Worm (Caenorhabditis elegans) whole organism, L2 larva: ENCODE results near the gene sma-2.
A peak's percentile ranks its signal among the peaks of the same experiment; 100 is the strongest.

Source experiments
- C34F6.9 ChIP-seq: fragments of 150-350 bp; optimal IDR thresholded peaks from 2 replicates; lab custom pipeline; 2014; ENCODE audit warnings: missing biosample characterization, missing genetic modification characterization
- R02D3.7 ChIP-seq: fragments of 150-350 bp; optimal IDR thresholded peaks from 2 replicates; lab custom pipeline; 2014; ENCODE audit warnings: missing biosample characterization, missing genetic modification characterization
- Y55F3AM.14 ChIP-seq: fragments of 200-800 bp; sonication (Bioruptor generic); optimal IDR thresholded peaks from 2 replicates; lab custom pipeline; 2018; ENCODE audit warnings: mild to moderate bottlenecking, missing genetic modification characterization, missing compliant biosample characterization
- ZK546.5 ChIP-seq: sonication (generic microtip); optimal IDR thresholded peaks from 2 replicates; lab custom pipeline; 2017; ENCODE audit warnings: missing biosample characterization, missing genetic modification characterization
- alr-1 ChIP-seq: fragments of 150-350 bp; optimal IDR thresholded peaks from 2 replicates; lab custom pipeline; 2014; ENCODE audit warnings: missing biosample characterization, missing genetic modification characterization
- aly-2 ChIP-seq: fragments of 150-350 bp; optimal IDR thresholded peaks from 2 replicates; lab custom pipeline; 2014; ENCODE audit warnings: missing biosample characterization, missing genetic modification characterization
- ama-1 ChIP-seq: fragments of 150-350 bp; optimal IDR thresholded peaks from 2 replicates; lab custom pipeline; 2018; ENCODE audit warnings: inconsistent platforms
- blmp-1 ChIP-seq: sonication (generic microtip); optimal IDR thresholded peaks from 2 replicates; lab custom pipeline; 2017; ENCODE audit warnings: missing genetic modification characterization, mild to moderate bottlenecking, missing compliant biosample characterization, antibody characterized with exemption, moderate library complexity; ENCODE audit not compliant: insufficient read depth
- ceh-82 ChIP-seq: fragments of 150-350 bp; optimal IDR thresholded peaks from 2 replicates; lab custom pipeline; 2014; ENCODE audit warnings: missing biosample characterization, missing genetic modification characterization
- elt-1 ChIP-seq: fragments of 150-350 bp; optimal IDR thresholded peaks from 2 replicates; lab custom pipeline; 2014; ENCODE audit warnings: missing biosample characterization, missing genetic modification characterization
- elt-3 ChIP-seq: sonication (generic microtip); optimal IDR thresholded peaks from 2 replicates; lab custom pipeline; 2017; ENCODE audit warnings: missing biosample characterization, missing genetic modification characterization
- fos-1 ChIP-seq: fragments of 150-350 bp; optimal IDR thresholded peaks from 2 replicates; lab custom pipeline; 2014; ENCODE audit warnings: missing biosample characterization, missing genetic modification characterization
- gmeb-1 ChIP-seq: fragments of 150-350 bp; optimal IDR thresholded peaks from 2 replicates; lab custom pipeline; 2014; ENCODE audit warnings: missing biosample characterization, missing genetic modification characterization
- lin-11 ChIP-seq: fragments of 150-350 bp; sonication (generic microtip); optimal IDR thresholded peaks from 2 replicates; lab custom pipeline; 2014; ENCODE audit warnings: missing biosample characterization, missing genetic modification characterization, inconsistent platforms, mixed read lengths
- lin-39 ChIP-seq: fragments of 150-350 bp; optimal IDR thresholded peaks from 2 replicates; lab custom pipeline; 2014; ENCODE audit warnings: missing biosample characterization, missing genetic modification reagents, missing genetic modification characterization
- lsy-2 ChIP-seq, 2 experiments: fragments of 150-350 bp in 1 of 2; sonication (generic microtip) in 1 of 2; optimal IDR thresholded peaks; 2 replicates each; lab custom pipeline; 2014 to 2017; ENCODE audit warnings: missing biosample characterization in 2 of 2, missing genetic modification characterization in 2 of 2
- mbf-1 ChIP-seq: sonication (generic microtip); optimal IDR thresholded peaks from 2 replicates; lab custom pipeline; 2017; ENCODE audit warnings: missing biosample characterization, missing genetic modification characterization
- mdl-1 ChIP-seq, 2 experiments: fragments of 150-350 bp in 1 of 2; sonication (generic microtip) in 1 of 2; optimal IDR thresholded peaks; 2 replicates each; lab custom pipeline; 2017; ENCODE audit warnings: missing biosample characterization in 2 of 2, missing genetic modification characterization in 2 of 2
- nhr-11 ChIP-seq: fragments of 150-350 bp; optimal IDR thresholded peaks from 2 replicates; lab custom pipeline; 2014; ENCODE audit warnings: missing biosample characterization, missing genetic modification characterization
- nhr-129 ChIP-seq: fragments of 150-350 bp; optimal IDR thresholded peaks from 2 replicates; lab custom pipeline; 2014; ENCODE audit warnings: missing biosample characterization, missing genetic modification characterization
- nhr-21 ChIP-seq: fragments of 150-350 bp; optimal IDR thresholded peaks from 2 replicates; lab custom pipeline; 2014; ENCODE audit warnings: missing biosample characterization, missing genetic modification characterization
- nhr-237 ChIP-seq: fragments of 150-350 bp; optimal IDR thresholded peaks from 2 replicates; lab custom pipeline; 2014; ENCODE audit warnings: missing biosample characterization, missing genetic modification characterization
- nhr-25 ChIP-seq: fragments of 150-350 bp; sonication (generic microtip); optimal IDR thresholded peaks from 3 replicates; lab custom pipeline; 2014; ENCODE audit warnings: missing biosample characterization, missing genetic modification characterization
- nhr-77 ChIP-seq: fragments of 150-350 bp; optimal IDR thresholded peaks from 2 replicates; lab custom pipeline; 2014; ENCODE audit warnings: missing biosample characterization, missing genetic modification characterization
- sma-9 ChIP-seq, 2 experiments: fragments of 150-350 bp in 1 of 2; sonication (generic microtip) in 1 of 2; optimal IDR thresholded peaks; 2 replicates each; lab custom pipeline; 2014 to 2016; ENCODE audit warnings: missing genetic modification characterization in 2 of 2, mild to moderate bottlenecking in 1 of 2, missing biosample characterization in 1 of 2, missing compliant biosample characterization in 1 of 2, missing genetic modification reagents in 1 of 2, moderate library complexity in 1 of 2
- snpc-4 ChIP-seq: fragments of 150-350 bp; optimal IDR thresholded peaks from 2 replicates; lab custom pipeline; 2014; ENCODE audit warnings: missing biosample characterization, missing genetic modification characterization
- unc-39 ChIP-seq: fragments of 150-350 bp; optimal IDR thresholded peaks from 2 replicates; lab custom pipeline; 2014; ENCODE audit warnings: missing biosample characterization, missing genetic modification characterization
- unc-55 ChIP-seq: fragments of 150-350 bp; sonication (generic microtip); optimal IDR thresholded peaks from 3 replicates; lab custom pipeline; 2014; ENCODE audit warnings: missing biosample characterization, missing genetic modification reagents, missing genetic modification characterization
- unc-62 ChIP-seq: fragments of 150-350 bp; optimal IDR thresholded peaks from 2 replicates; lab custom pipeline; 2014; ENCODE audit warnings: missing biosample characterization, missing genetic modification reagents, missing genetic modification characterization
- zag-1 ChIP-seq: fragments of 150-350 bp; optimal IDR thresholded peaks from 2 replicates; lab custom pipeline; 2014; ENCODE audit warnings: missing biosample characterization, missing genetic modification characterization
- ztf-11 ChIP-seq: sonication (generic microtip); optimal IDR thresholded peaks from 2 replicates; lab custom pipeline; 2017; ENCODE audit warnings: missing biosample characterization, missing genetic modification characterization
- ztf-4 ChIP-seq: fragments of 150-350 bp; optimal IDR thresholded peaks from 2 replicates; lab custom pipeline; 2014; ENCODE audit warnings: missing biosample characterization, missing genetic modification characterization

Gene sma-2

ce11 chrIII:8710310-8710709 lies 39.2 kb upstream of the sma-2 start, which contains the start of gene B0303.11:
B0303.11 (minus strand) TSS chrIII:8710410.
- TF ChIP-seq unc-62 (GFP tag; lab: Kevin White, UChicago) (no peak), zag-1 (tag; lab: Kevin White, UChicago) (no peak), lin-39 (tag; lab: Kevin White, UChicago) (no peak), nhr-11 (tag; lab: Kevin White, UChicago) (no peak), unc-55 (GFP tag; lab: Kevin White, UChicago) (no peak), R02D3.7 (tag; lab: Kevin White, UChicago) (no peak), fos-1 (no peak), elt-3 (tag; lab: Kevin White, UChicago) (no peak)

- TF ChIP-seq snpc-4 (tag; lab: Kevin White, UChicago) (no peak), mdl-1 (tag; optimal IDR thresholded peaks at IDR 0.05; lab: Kevin White, UChicago) (no peak), alr-1 (tag; lab: Kevin White, UChicago) (no peak), unc-62 (GFP tag; lab: Kevin White, UChicago) (no peak), gmeb-1 (no peak), Y55F3AM.14 (GFP tag; lab: Kevin White, UChicago) (no peak), blmp-1 (tag; lab: Kevin White, UChicago) (no peak), lin-11 (tag; lab: Kevin White, UChicago) (no peak)
Observed at ce11 chrIII:8712968-8713367, 36.5 kb upstream of the sma-2 start.

ce11 chrIII:8716084-8716483 lies 33.4 kb upstream of the sma-2 start, which contains the start of gene B0303.14:
B0303.14 (minus strand) TSS chrIII:8716184.
- no peak for TF ChIP-seq unc-39 (tag; lab: Kevin White, UChicago)
- no peak for TF ChIP-seq ceh-82 (tag; lab: Kevin White, UChicago)
- TF ChIP-seq C34F6.9 (tag; lab: Kevin White, UChicago) = no peak
- no peak for TF ChIP-seq nhr-21 (tag; lab: Kevin White, UChicago)
- TF ChIP-seq nhr-77 = no peak
- TF ChIP-seq nhr-129 (tag; lab: Kevin White, UChicago) = no peak
- no peak for TF ChIP-seq ZK546.5 (tag; lab: Kevin White, UChicago)
- TF ChIP-seq elt-1 (tag; lab: Kevin White, UChicago) = no peak
- no peak for TF ChIP-seq R02D3.7 (tag; lab: Kevin White, UChicago)
- no peak for TF ChIP-seq blmp-1 (tag; lab: Kevin White, UChicago)
- TF ChIP-seq mbf-1 (tag; lab: Kevin White, UChicago) = no peak
- no peak for TF ChIP-seq sma-9 (GFP tag; optimal IDR thresholded peaks at IDR 0.05; lab: Kevin White, UChicago)
- TF ChIP-seq sma-9 (tag; optimal IDR thresholded peaks at IDR 0.05; lab: Kevin White, UChicago) = no peak
- no peak for TF ChIP-seq nhr-237 (tag; lab: Kevin White, UChicago)
- TF ChIP-seq, all 48 proteins: peak for 0

- no peak for TF ChIP-seq gmeb-1
- TF ChIP-seq nhr-25 = no peak
- TF ChIP-seq lsy-2 (tag; optimal IDR thresholded peaks at IDR 0.05; lab: Kevin White, UChicago) = peak in 1 of 2 experiments; percentile 9
- peak; percentile 30 for TF ChIP-seq unc-55 (GFP tag; lab: Kevin White, UChicago)
- TF ChIP-seq nhr-77 = no peak
- TF ChIP-seq ama-1 = no peak
- TF ChIP-seq ZK546.5 (tag; lab: Kevin White, UChicago) = no peak
- TF ChIP-seq, all 48 proteins: peak for 2
Observed at ce11 chrIII:8717231-8717694, 32.2 kb upstream of the sma-2 start, which contains the start of gene mrpl-11. mrpl-11 (plus strand) TSS chrIII:8717644.

- TF ChIP-seq ztf-11 (tag; lab: Kevin White, UChicago) (no peak), ZK546.5 (tag; lab: Kevin White, UChicago) (no peak), nhr-11 (tag; lab: Kevin White, UChicago) (no peak), ztf-4 (tag; lab: Kevin White, UChicago) (no peak), R02D3.7 (tag; lab: Kevin White, UChicago) (no peak), nhr-237 (tag; lab: Kevin White, UChicago) (no peak), C34F6.9 (tag; lab: Kevin White, UChicago) (no peak), fos-1 (peak; percentile 47)
Observed at ce11 chrIII:8718592-8718991, 30.9 kb upstream of the sma-2 start.

DNA sequence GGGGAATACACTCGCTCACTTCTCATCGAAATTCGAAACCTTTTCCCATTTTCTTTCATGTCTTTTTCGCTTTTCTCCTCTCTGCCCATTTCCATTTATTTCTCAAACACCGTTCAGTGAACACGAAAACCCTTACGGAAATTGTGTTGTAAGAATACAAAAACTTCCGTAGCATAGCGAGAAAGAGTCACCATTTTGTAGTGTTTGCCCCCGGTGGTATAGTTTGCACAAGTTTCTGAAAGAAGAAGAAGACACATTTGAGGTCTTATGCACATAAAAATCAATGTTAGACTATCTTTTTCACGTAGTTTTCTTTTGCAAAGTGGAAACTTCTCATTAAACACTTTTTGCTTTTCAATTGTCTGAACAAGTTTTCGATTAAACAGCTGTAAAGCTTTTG lies 30.4 kb upstream of the sma-2 start:
- TF ChIP-seq aly-2 (tag; lab: Kevin White, UChicago) (no peak), Y55F3AM.14 (GFP tag; lab: Kevin White, UChicago) (no peak), nhr-25 (no peak), nhr-11 (tag; lab: Kevin White, UChicago) (no peak)
